Worm (Caenorhabditis elegans) whole organism, late embryonic: ENCODE data around the gene gid-2.

ENCODE experiments used
- ama-1 ChIP-seq: fragments of 150-350 bp; optimal IDR thresholded peaks from 2 replicates; lab custom pipeline; 2014
- ceh-2 ChIP-seq: sonication (generic microtip); optimal IDR thresholded peaks from 2 replicates; lab custom pipeline; 2016; ENCODE audit warnings: missing genotype, missing genetic modification characterization, missing compliant biosample characterization
- ceh-9 ChIP-seq: sonication (generic microtip); optimal IDR thresholded peaks from 2 replicates; lab custom pipeline; 2016; ENCODE audit warnings: mild to moderate bottlenecking, missing genetic modification characterization, inconsistent platforms, missing compliant biosample characterization
- dve-1 ChIP-seq: sonication (generic microtip); optimal IDR thresholded peaks from 2 replicates; lab custom pipeline; 2017; ENCODE audit warnings: antibody characterized with exemption, mild to moderate bottlenecking, missing genetic modification characterization, missing compliant biosample characterization
- gmeb-2 ChIP-seq: sonication (generic microtip); optimal IDR thresholded peaks from 2 replicates; lab custom pipeline; 2016; ENCODE audit warnings: missing genetic modification characterization, inconsistent platforms, missing compliant biosample characterization
- mec-3 ChIP-seq: sonication (generic microtip); optimal IDR thresholded peaks from 2 replicates; lab custom pipeline; 2016; ENCODE audit warnings: borderline replicate concordance, missing genetic modification characterization, missing compliant biosample characterization
- nhr-11 ChIP-seq: fragments of 150-350 bp; optimal IDR thresholded peaks from 2 replicates; lab custom pipeline; 2014; ENCODE audit warnings: missing biosample characterization, missing genetic modification characterization
- nhr-232 ChIP-seq: sonication (generic microtip); optimal IDR thresholded peaks from 2 replicates; lab custom pipeline; 2016; ENCODE audit warnings: missing genetic modification characterization, missing compliant biosample characterization
- pqm-1 ChIP-seq: sonication (generic microtip); optimal IDR thresholded peaks from 2 replicates; lab custom pipeline; 2016; ENCODE audit warnings: missing genetic modification characterization, missing compliant biosample characterization
- rnt-1 ChIP-seq: sonication (generic microtip); optimal IDR thresholded peaks from 2 replicates; lab custom pipeline; 2016; ENCODE audit warnings: missing genetic modification characterization, missing compliant biosample characterization
- sox-2 ChIP-seq: fragments of 200-800 bp; sonication (Bioruptor generic); IDR thresholded peaks from 2 replicates; pipeline ENCODE4 v1.3.6; 2022; ENCODE audit warnings: missing genetic modification reagents, missing genetic modification characterization, missing compliant biosample characterization

DNA sequence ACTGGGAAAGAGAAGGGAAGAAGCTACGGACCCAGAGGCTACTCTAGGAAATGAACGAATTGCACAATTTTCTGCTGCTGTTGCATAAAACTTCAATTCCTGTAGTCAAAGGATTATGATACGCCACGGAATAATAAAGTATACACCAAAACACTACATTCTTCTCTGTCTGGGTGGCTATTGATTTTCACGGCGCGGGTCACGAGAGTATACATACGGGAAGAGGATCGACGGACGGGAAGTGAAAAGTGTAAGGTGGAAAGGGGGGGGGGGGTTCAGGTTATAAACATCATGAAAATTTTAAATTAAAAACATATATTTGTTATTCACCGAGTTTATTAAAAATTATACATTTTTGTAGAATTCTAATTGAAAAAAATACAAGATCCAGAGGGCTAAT lies 552 bp upstream of the gid-2 start:
- TF ChIP-seq mec-3 (tag; lab: Kevin White, UChicago) (no peak), ceh-9 (no peak), nhr-11 (tag; lab: Kevin White, UChicago) (no peak), pqm-1 (tag; lab: Kevin White, UChicago) (no peak), dve-1 (no peak), rnt-1 (no peak), nhr-232 (tag; lab: Kevin White, UChicago) (no peak), ama-1 (no peak), gmeb-2 (tag; lab: Kevin White, UChicago) (no peak), ceh-2 (tag; lab: Kevin White, UChicago) (no peak), sox-2 (GFP tag; lab: Robert Waterston, UW) (no peak)
